Worm (Caenorhabditis elegans): ENCODE results near the gene msp-65.

- TF ChIP-seq nhr-237 (tag; optimal IDR thresholded peaks at IDR 0.05), result no peak
- no peak for TF ChIP-seq nhr-20 (tag; optimal IDR thresholded peaks at IDR 0.05)
- TF ChIP-seq nhr-90 (tag; optimal IDR thresholded peaks at IDR 0.05; ENCODE audit: poor library complexity), result no peak
- TF ChIP-seq isw-1 (GFP tag; IDR thresholded peaks at IDR 0.05), result no peak
Measured at ce11 chrIV:5272518-5272917, 43.8 kb upstream of the msp-65 start, which contains the start of gene F36H12.3.

All from whole organism, L1 larva.